Worm (Caenorhabditis elegans) whole organism, midembryonic: ENCODE results near the gene str-162.

Experiments
- T22C8.4 ChIP-seq: fragments of 200-800 bp; sonication (Bioruptor generic); IDR thresholded peaks from 2 replicates; pipeline ENCODE4 v1.3.6; 2022; ENCODE audit warnings: missing genetic modification characterization, missing compliant biosample characterization
- cog-1 ChIP-seq: sonication (generic microtip); optimal IDR thresholded peaks from 2 replicates; lab custom pipeline; 2016; ENCODE audit warnings: missing genetic modification characterization, missing compliant biosample characterization
- flt-1 ChIP-seq: fragments of 200-800 bp; sonication (Bioruptor generic); IDR thresholded peaks from 2 replicates; pipeline ENCODE4 v1.3.6; 2022; ENCODE audit warnings: missing genetic modification characterization, missing compliant biosample characterization
- klf-2 ChIP-seq: fragments of 200-800 bp; sonication (Bioruptor generic); conservative IDR thresholded peaks from 2 replicates; pipeline ENCODE4 v1.3.6; 2022; ENCODE audit warnings: missing genetic modification reagents, missing genetic modification characterization, missing compliant biosample characterization
- med-1 ChIP-seq: sonication (generic microtip); optimal IDR thresholded peaks from 2 replicates; lab custom pipeline; 2017; ENCODE audit warnings: missing genetic modification characterization, mild to moderate bottlenecking, missing compliant biosample characterization, antibody characterized with exemption, missing genetic modification reagents; ENCODE audit not compliant: insufficient read depth
- ref-1 ChIP-seq: fragments of 200-800 bp; sonication (Bioruptor generic); conservative IDR thresholded peaks from 2 replicates; pipeline ENCODE4 v1.3.6; 2022; ENCODE audit warnings: missing genetic modification reagents, missing genetic modification characterization, missing compliant biosample characterization
- tab-1 ChIP-seq: fragments of 200-800 bp; sonication (Bioruptor generic); IDR thresholded peaks from 2 replicates; pipeline ENCODE4 v1.3.6; 2022; ENCODE audit warnings: missing genetic modification characterization, missing compliant biosample characterization
- ztf-23 ChIP-seq: fragments of 200-800 bp; sonication (Bioruptor generic); IDR thresholded peaks from 2 replicates; pipeline ENCODE4 v1.3.6; 2022; ENCODE audit warnings: missing genetic modification reagents, missing genetic modification characterization, missing compliant biosample characterization
- ztf-29 ChIP-seq: fragments of 200-800 bp; sonication (Bioruptor generic); IDR thresholded peaks from 2 replicates; pipeline ENCODE4 v1.3.6; 2022; ENCODE audit warnings: missing genetic modification reagents, missing genetic modification characterization, missing compliant biosample characterization

Gene str-162

DNA sequence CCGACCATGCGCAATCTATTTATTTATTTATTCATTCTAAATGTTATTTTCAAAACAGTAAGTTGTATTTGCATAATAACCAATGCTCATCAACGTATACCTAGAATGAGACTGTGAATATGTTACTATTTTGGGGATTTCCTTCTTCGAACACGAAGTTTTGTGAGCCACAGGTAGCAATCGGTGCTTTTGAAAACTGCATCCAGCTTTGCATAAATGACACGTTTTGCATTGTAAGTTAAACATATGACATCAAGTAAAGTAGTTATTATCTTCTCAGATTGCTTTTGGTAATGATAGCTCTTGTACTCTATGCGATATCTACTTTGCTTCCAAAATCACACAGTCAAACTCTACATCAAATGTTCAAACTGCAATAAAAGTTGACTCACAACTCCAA lies 9.7 kb upstream of the str-162 start, which contains the start of gene E03H12.4:
Gene E03H12.4 (plus strand): TSS at position 120 of the 400 bp plus-strand sequence.
- TF ChIP-seq klf-2 (GFP tag; lab: Robert Waterston, UW) (no peak), tab-1 (no peak), T22C8.4 (GFP tag; lab: Robert Waterston, UW) (no peak), ztf-23 (GFP tag; lab: Robert Waterston, UW) (no peak), med-1 (GFP tag; lab: Kevin White, UChicago) (no peak), flt-1 (GFP tag; lab: Robert Waterston, UW) (no peak), ztf-29 (no peak), cog-1 (tag; lab: Kevin White, UChicago) (no peak), ref-1 (GFP tag; lab: Robert Waterston, UW) (no peak)

- TF ChIP-seq ztf-29, result no peak
- TF ChIP-seq ztf-23 (GFP tag; lab: Robert Waterston, UW), result no peak
- no peak for TF ChIP-seq T22C8.4 (GFP tag; lab: Robert Waterston, UW)
- no peak for TF ChIP-seq klf-2 (GFP tag; lab: Robert Waterston, UW)
- no peak for TF ChIP-seq med-1 (GFP tag; lab: Kevin White, UChicago)
- no peak for TF ChIP-seq flt-1 (GFP tag; lab: Robert Waterston, UW)
- TF ChIP-seq ref-1 (GFP tag; lab: Robert Waterston, UW), result no peak
- TF ChIP-seq cog-1 (tag; lab: Kevin White, UChicago), result no peak
- no peak for TF ChIP-seq tab-1
Measured at ce11 chrIV:4983746-4984145, 8.4 kb upstream of the str-162 start, which contains the start of gene clec-176. clec-176 (plus strand) TSS chrIV:4984046.

DNA sequence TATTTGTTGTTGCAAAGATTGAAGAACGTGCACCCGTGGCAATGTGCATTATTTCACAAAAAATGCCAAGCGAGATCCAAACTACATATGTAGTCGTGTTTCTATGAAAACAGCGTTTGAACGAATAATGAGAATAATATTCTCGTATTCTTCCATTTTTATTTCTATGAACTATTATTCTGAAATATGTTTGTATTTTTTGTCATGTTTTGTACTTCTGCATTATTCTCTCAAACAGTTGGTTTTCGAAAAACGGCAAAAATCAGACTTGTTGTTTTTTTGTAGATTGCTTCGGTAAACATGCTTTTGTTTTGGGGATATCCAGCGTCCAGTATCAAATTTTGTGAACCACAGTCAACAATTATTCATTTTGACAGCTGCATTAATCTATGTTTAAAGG lies 5.9 kb upstream of the str-162 start, which contains the start of gene clec-177:
Gene clec-177 (plus strand): TSS at position 301 of the 400 bp plus-strand sequence.
- TF ChIP-seq flt-1 (GFP tag; lab: Robert Waterston, UW), result no peak
- no peak for TF ChIP-seq T22C8.4 (GFP tag; lab: Robert Waterston, UW)
- TF ChIP-seq klf-2 (GFP tag; lab: Robert Waterston, UW), result no peak
- no peak for TF ChIP-seq ztf-23 (GFP tag; lab: Robert Waterston, UW)
- TF ChIP-seq tab-1, result no peak
- no peak for TF ChIP-seq cog-1 (tag; lab: Kevin White, UChicago)

ce11 chrIV:4988531-4988930 lies 3.7 kb upstream of the str-162 start, which contains the start of gene E03H12.7:
E03H12.7 (minus strand) TSS chrIV:4988631.
- TF ChIP-seq tab-1, result no peak
- TF ChIP-seq ztf-29, result no peak
- TF ChIP-seq cog-1 (tag; lab: Kevin White, UChicago), result no peak
- TF ChIP-seq ztf-23 (GFP tag; lab: Robert Waterston, UW), result no peak

DNA sequence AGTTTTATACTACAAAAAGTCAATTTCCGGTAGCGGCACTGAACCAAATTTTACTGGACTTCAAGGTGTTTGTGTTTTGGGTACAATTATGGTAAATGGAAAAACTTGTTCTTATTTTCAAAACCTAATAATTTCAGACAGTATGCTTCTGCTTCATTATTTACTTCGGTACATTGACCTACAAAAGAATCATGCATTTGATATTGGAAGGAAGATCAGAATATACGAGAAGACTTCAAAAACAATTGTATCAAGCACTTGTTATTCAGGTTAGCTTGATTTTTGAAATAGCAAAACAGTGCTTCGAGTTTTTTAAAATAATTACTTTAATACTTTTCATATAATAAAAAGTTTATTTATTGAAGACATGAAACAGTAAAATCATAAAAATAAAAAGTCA lies 939 bp downstream of the str-162 start:
- TF ChIP-seq flt-1 (GFP tag; lab: Robert Waterston, UW), result no peak
- TF ChIP-seq cog-1 (tag; lab: Kevin White, UChicago), result no peak
- no peak for TF ChIP-seq ztf-29
- TF ChIP-seq klf-2 (GFP tag; lab: Robert Waterston, UW), result no peak
- no peak for TF ChIP-seq ref-1 (GFP tag; lab: Robert Waterston, UW)
- TF ChIP-seq ztf-23 (GFP tag; lab: Robert Waterston, UW), result no peak
- no peak for TF ChIP-seq tab-1
- no peak for TF ChIP-seq med-1 (GFP tag; lab: Kevin White, UChicago)
- no peak for TF ChIP-seq T22C8.4 (GFP tag; lab: Robert Waterston, UW)

ce11 chrIV:4995842-4996241 lies 3.7 kb downstream of the str-162 start, which contains the start of gene ssq-2:
ssq-2 (plus strand) TSS chrIV:4996142.
- TF ChIP-seq klf-2 (GFP tag; lab: Robert Waterston, UW), result no peak
- TF ChIP-seq T22C8.4 (GFP tag; lab: Robert Waterston, UW), result no peak
- no peak for TF ChIP-seq ref-1 (GFP tag; lab: Robert Waterston, UW)
- TF ChIP-seq ztf-29, result no peak
- TF ChIP-seq ztf-23 (GFP tag; lab: Robert Waterston, UW), result no peak
- no peak for TF ChIP-seq tab-1

ce11 chrIV:4996956-4997355 lies 4.8 kb downstream of the str-162 start:
- TF ChIP-seq med-1 (GFP tag; lab: Kevin White, UChicago) (no peak), ztf-23 (GFP tag; lab: Robert Waterston, UW) (no peak), klf-2 (GFP tag; lab: Robert Waterston, UW) (no peak), cog-1 (tag; lab: Kevin White, UChicago) (no peak), flt-1 (GFP tag; lab: Robert Waterston, UW) (no peak), T22C8.4 (GFP tag; lab: Robert Waterston, UW) (no peak), ref-1 (GFP tag; lab: Robert Waterston, UW) (no peak), ztf-29 (no peak), tab-1 (no peak)

DNA sequence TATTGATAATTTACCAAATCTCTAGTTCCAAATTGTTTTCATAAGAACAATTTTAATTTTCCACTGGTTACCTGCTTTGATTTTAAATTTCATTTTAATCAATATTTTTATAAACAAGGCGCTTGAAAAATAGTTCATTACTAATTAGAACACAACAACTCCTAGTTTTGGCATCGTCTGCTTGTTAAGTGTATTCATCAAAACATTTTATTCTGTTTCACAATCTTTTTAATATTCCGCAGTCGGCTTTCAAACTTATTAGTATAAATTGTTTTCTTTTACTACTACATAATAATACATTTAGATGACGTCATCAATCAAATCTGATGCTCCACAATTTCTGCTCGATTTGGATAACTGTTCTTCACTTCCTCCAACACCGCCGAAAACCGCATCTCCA lies 10.3 kb downstream of the str-162 start, which contains the start of gene pes-1:
Gene pes-1 (plus strand): TSS at position 301 of the 400 bp plus-strand sequence.
- TF ChIP-seq ztf-29 (no peak), cog-1 (tag; lab: Kevin White, UChicago) (no peak), klf-2 (GFP tag; lab: Robert Waterston, UW) (no peak), T22C8.4 (GFP tag; lab: Robert Waterston, UW) (no peak), med-1 (GFP tag; lab: Kevin White, UChicago) (no peak), flt-1 (GFP tag; lab: Robert Waterston, UW) (no peak), tab-1 (no peak), ref-1 (GFP tag; lab: Robert Waterston, UW) (no peak), ztf-23 (GFP tag; lab: Robert Waterston, UW) (no peak)

DNA sequence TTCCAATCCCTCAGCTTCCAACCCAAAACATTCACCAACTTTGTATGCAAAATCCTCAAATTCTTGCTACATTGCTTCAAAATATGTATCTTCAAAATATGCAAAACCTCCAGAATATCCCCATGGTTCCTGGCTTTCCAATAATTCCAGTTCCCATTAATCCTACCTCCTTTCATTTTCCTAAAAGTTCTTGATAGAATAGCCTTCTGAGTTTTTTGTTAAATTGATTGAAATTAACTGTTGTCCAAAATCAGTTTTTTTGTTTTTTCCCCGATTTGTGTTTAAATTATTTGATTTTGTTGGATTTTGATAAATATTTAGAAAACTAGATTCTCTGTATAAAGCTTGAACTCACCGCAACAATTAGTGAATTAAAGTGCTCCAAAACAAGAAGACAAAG lies 13.0 kb downstream of the str-162 start:
- no peak for TF ChIP-seq tab-1
- TF ChIP-seq T22C8.4 (GFP tag; lab: Robert Waterston, UW), result no peak
- TF ChIP-seq ztf-29, result no peak
- no peak for TF ChIP-seq cog-1 (tag; lab: Kevin White, UChicago)
- TF ChIP-seq med-1 (GFP tag; lab: Kevin White, UChicago), result no peak
- TF ChIP-seq flt-1 (GFP tag; lab: Robert Waterston, UW), result no peak
- no peak for TF ChIP-seq klf-2 (GFP tag; lab: Robert Waterston, UW)
- TF ChIP-seq ztf-23 (GFP tag; lab: Robert Waterston, UW), result no peak
- no peak for TF ChIP-seq ref-1 (GFP tag; lab: Robert Waterston, UW)
